Fruit fly (Drosophila melanogaster): Measurements from ENCODE around the gene Bap111.

Bap111 gene

dm6 chrX:9148989-9149522, at the start of gene Bap111, which contains the start of gene fh:
Bap111 (plus strand) TSS chrX:9149309.
fh (minus strand) TSS chrX:9149071.
- TF ChIP-seq CG17801 (GFP tag; optimal IDR thresholded peaks at IDR 0.05; ENCODE audit: partially characterized antibody): peak; percentile 26

- TF ChIP-seq CG17801 (GFP tag; optimal IDR thresholded peaks at IDR 0.05; ENCODE audit: partially characterized antibody): no peak
These were observed 47.0 kb upstream of the Bap111 start for dm6 chrX:9102125-9102524.

- no peak for TF ChIP-seq CG17801 (GFP tag; optimal IDR thresholded peaks at IDR 0.05; ENCODE audit: partially characterized antibody)
These were observed 45.6 kb upstream of the Bap111 start, which contains the start of gene CG7766 for dm6 chrX:9103308-9104185. CG7766 (minus strand) TSS chrX:9103739.

dm6 chrX:9106212-9106774, 42.8 kb upstream of the Bap111 start, which contains the start of gene Bx42:
Bx42 (minus strand) TSS chrX:9106604.
- TF ChIP-seq CG17801 (GFP tag; optimal IDR thresholded peaks at IDR 0.05; ENCODE audit: partially characterized antibody): no peak

dm6 chrX:9106775-9107283, 42.3 kb upstream of the Bap111 start, which contains the start of gene Arfrp1:
Arfrp1 (plus strand) TSS chrX:9107069.
- peak; percentile 19 for TF ChIP-seq CG17801 (GFP tag; optimal IDR thresholded peaks at IDR 0.05; ENCODE audit: partially characterized antibody)

- no peak for TF ChIP-seq CG17801 (GFP tag; optimal IDR thresholded peaks at IDR 0.05; ENCODE audit: partially characterized antibody)
These were observed 40.7 kb upstream of the Bap111 start, which contains the start of gene AP-1gamma for dm6 chrX:9108387-9108786. AP-1gamma (plus strand) TSS chrX:9108691.

- TF ChIP-seq CG17801 (GFP tag; optimal IDR thresholded peaks at IDR 0.05; ENCODE audit: partially characterized antibody): no peak
These were observed 39.9 kb upstream of the Bap111 start for dm6 chrX:9109072-9109844.

dm6 chrX:9110155-9110909, 38.8 kb upstream of the Bap111 start:
- TF ChIP-seq CG17801 (GFP tag; optimal IDR thresholded peaks at IDR 0.05; ENCODE audit: partially characterized antibody): no peak

- TF ChIP-seq CG17801 (GFP tag; optimal IDR thresholded peaks at IDR 0.05; ENCODE audit: partially characterized antibody): no peak
These were observed 31.3 kb upstream of the Bap111 start for dm6 chrX:9117831-9118230.

- TF ChIP-seq CG17801 (GFP tag; optimal IDR thresholded peaks at IDR 0.05; ENCODE audit: partially characterized antibody): no peak
These were observed 30.0 kb upstream of the Bap111 start for dm6 chrX:9118961-9119633.

dm6 chrX:9119671-9120364, 29.3 kb upstream of the Bap111 start:
- TF ChIP-seq CG17801 (GFP tag; optimal IDR thresholded peaks at IDR 0.05; ENCODE audit: partially characterized antibody): no peak

- peak; percentile 54 for TF ChIP-seq CG17801 (GFP tag; optimal IDR thresholded peaks at IDR 0.05; ENCODE audit: partially characterized antibody)
These were observed 28.0 kb upstream of the Bap111 start for dm6 chrX:9120828-9121754.
